Worm (Caenorhabditis elegans): ENCODE results near the gene slo-2.

DNA sequence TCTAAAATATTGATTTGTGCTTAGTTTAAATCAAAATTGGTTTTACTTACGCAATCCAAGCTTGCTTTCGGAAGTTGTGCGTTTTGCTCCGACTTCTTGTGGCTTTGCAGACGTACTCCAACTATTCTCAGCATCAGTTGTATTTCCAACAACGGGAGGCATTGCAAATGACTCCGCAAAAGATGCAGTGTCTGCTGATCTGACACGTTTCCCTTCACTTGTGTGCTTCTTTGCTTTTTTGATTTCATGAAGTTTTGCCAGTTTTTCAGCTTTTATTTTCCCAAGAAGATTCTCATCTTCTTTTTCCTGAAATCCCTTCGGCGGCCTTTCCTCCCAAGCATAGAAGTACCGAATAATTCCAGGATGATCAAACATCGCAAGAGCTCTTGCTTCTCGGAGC is 5.9 kb upstream of the slo-2 start:
- TF ChIP-seq zag-1 (tag; optimal IDR thresholded peaks at IDR 0.05), result no peak
- no peak for TF ChIP-seq pqm-1 (tag; optimal IDR thresholded peaks at IDR 0.05)
